Fruit fly (Drosophila melanogaster) whole organism, prepupa: ENCODE results near the gene BtbVII.

Experiments
- Blimp-1 ChIP-seq: fragments of 200-800 bp; sonication (Bioruptor generic); optimal IDR thresholded peaks from 3 replicates; lab custom pipeline; 2017; ENCODE audit warnings: missing biosample characterization, missing genetic modification characterization, mild to moderate bottlenecking, moderate library complexity, missing genetic modification reagents
- CG11294 ChIP-seq: fragments of 200-800 bp; sonication (Bioruptor generic); IDR thresholded peaks from 2 replicates; pipeline ENCODE4 v1.3.6; 2022; ENCODE audit warnings: missing biosample characterization, missing genetic modification characterization
- CG11762 ChIP-seq: fragments of 200-800 bp; sonication (Bioruptor generic); optimal IDR thresholded peaks from 3 replicates; lab custom pipeline; 2016; ENCODE audit warnings: missing biosample characterization, missing genetic modification characterization; ENCODE audit not compliant: insufficient read depth
- CG11902 ChIP-seq: fragments of 200-800 bp; sonication (Bioruptor generic); optimal IDR thresholded peaks from 3 replicates; lab custom pipeline; 2016; ENCODE audit warnings: missing biosample characterization, missing genetic modification characterization
- CG1621 ChIP-seq: fragments of 200-800 bp; sonication (Bioruptor generic); optimal IDR thresholded peaks from 3 replicates; lab custom pipeline; 2018; ENCODE audit warnings: missing biosample characterization, mild to moderate bottlenecking, missing genetic modification characterization
- CG31627 ChIP-seq: fragments of 200-800 bp; sonication (Bioruptor generic); optimal IDR thresholded peaks from 3 replicates; lab custom pipeline; 2016; ENCODE audit warnings: missing biosample characterization, missing genetic modification characterization
- CG32006 ChIP-seq: fragments of 200-800 bp; sonication (Bioruptor generic); optimal IDR thresholded peaks from 3 replicates; lab custom pipeline; 2017; ENCODE audit warnings: missing biosample characterization, mild to moderate bottlenecking, missing genetic modification characterization
- CG34406 ChIP-seq: fragments of 200-800 bp; sonication (Bioruptor generic); optimal IDR thresholded peaks from 3 replicates; lab custom pipeline; 2016; ENCODE audit warnings: missing biosample characterization, missing genetic modification characterization
- CG3919 ChIP-seq: fragments of 200-800 bp; sonication (Bioruptor generic); optimal IDR thresholded peaks from 3 replicates; lab custom pipeline; 2016; ENCODE audit warnings: missing biosample characterization, missing genetic modification characterization
- CG4318 ChIP-seq: fragments of 200-800 bp; sonication (Bioruptor generic); optimal IDR thresholded peaks from 3 replicates; lab custom pipeline; 2017; ENCODE audit warnings: missing biosample characterization, mild to moderate bottlenecking, missing genetic modification characterization
- CG6163 ChIP-seq: fragments of 200-800 bp; sonication (Bioruptor generic); IDR thresholded peaks from 3 replicates; pipeline ENCODE4 v1.3.6; 2022; ENCODE audit warnings: missing biosample characterization, missing genetic modification characterization
- CG6276 ChIP-seq: fragments of 200-800 bp; sonication (Bioruptor generic); optimal IDR thresholded peaks from 2 replicates; lab custom pipeline; 2017; ENCODE audit warnings: missing biosample characterization, mild to moderate bottlenecking, missing genetic modification characterization
- CG6792 ChIP-seq: fragments of 200-800 bp; sonication (Bioruptor generic); optimal IDR thresholded peaks from 3 replicates; lab custom pipeline; 2016; ENCODE audit warnings: missing biosample characterization, missing genetic modification characterization
- CG6854 ChIP-seq: fragments of 200-800 bp; sonication (Bioruptor generic); optimal IDR thresholded peaks from 2 replicates; lab custom pipeline; 2017; ENCODE audit warnings: missing biosample characterization, mild to moderate bottlenecking, missing genetic modification characterization
- CG7368 ChIP-seq: fragments of 200-800 bp; sonication (Bioruptor generic); optimal IDR thresholded peaks from 3 replicates; lab custom pipeline; 2016; ENCODE audit warnings: missing biosample characterization, missing genetic modification characterization
- CG8119 ChIP-seq: fragments of 200-800 bp; sonication (Bioruptor generic); IDR thresholded peaks from 3 replicates; pipeline ENCODE4 v1.3.6; 2022; ENCODE audit warnings: missing biosample characterization, missing genetic modification characterization
- CG8319 ChIP-seq: fragments of 200-800 bp; sonication (Bioruptor generic); optimal IDR thresholded peaks from 3 replicates; lab custom pipeline; 2016; ENCODE audit warnings: missing biosample characterization, missing genetic modification characterization
- CG8632 ChIP-seq: fragments of 200-800 bp; sonication (Bioruptor generic); optimal IDR thresholded peaks from 3 replicates; lab custom pipeline; 2016; ENCODE audit warnings: missing biosample characterization, missing genetic modification characterization
- CG9139 ChIP-seq: fragments of 200-800 bp; sonication (Bioruptor generic); optimal IDR thresholded peaks from 3 replicates; lab custom pipeline; 2017; ENCODE audit warnings: missing biosample characterization, mild to moderate bottlenecking, missing genetic modification characterization
- Eip75B ChIP-seq: fragments of 200-800 bp; sonication (Bioruptor generic); optimal IDR thresholded peaks from 3 replicates; lab custom pipeline; 2016; ENCODE audit warnings: missing biosample characterization, missing genetic modification characterization
- Eip78C ChIP-seq: fragments of 200-800 bp; sonication (Bioruptor generic); peaks from one replicate; lab custom pipeline; 2016; ENCODE audit warnings: missing biosample characterization, missing genetic modification characterization
- Eip93F ChIP-seq: fragments of 200-800 bp; sonication (Bioruptor generic); optimal IDR thresholded peaks from 2 replicates; lab custom pipeline; 2016; ENCODE audit warnings: missing biosample characterization, mild to moderate bottlenecking, missing genetic modification characterization
- Ets21C ChIP-seq: fragments of 200-800 bp; sonication (Bioruptor generic); optimal IDR thresholded peaks from 3 replicates; lab custom pipeline; 2016; ENCODE audit warnings: missing biosample characterization, missing genetic modification characterization
- Ets96B ChIP-seq: fragments of 200-800 bp; optimal IDR thresholded peaks from 2 replicates; lab custom pipeline; 2019; ENCODE audit warnings: missing biosample characterization, mild to moderate bottlenecking, missing genetic modification characterization, moderate library complexity
- Gug ChIP-seq: fragments of 200-800 bp; sonication (Bioruptor generic); IDR thresholded peaks from 2 replicates; pipeline ENCODE4 v1.3.6; 2022; ENCODE audit warnings: missing biosample characterization, missing genetic modification characterization
- Hr38 ChIP-seq: sonication (Bioruptor generic); optimal IDR thresholded peaks from 2 replicates; lab custom pipeline; 2016; ENCODE audit warnings: missing biosample characterization, missing genetic modification characterization
- Hr39 ChIP-seq: fragments of 200-800 bp; sonication (Bioruptor generic); optimal IDR thresholded peaks from 2 replicates; lab custom pipeline; 2016; ENCODE audit warnings: missing biosample characterization, missing genetic modification characterization
- Hr4 ChIP-seq: fragments of 200-800 bp; sonication (Bioruptor generic); optimal IDR thresholded peaks from 3 replicates; lab custom pipeline; 2016; ENCODE audit warnings: missing biosample characterization, missing genetic modification characterization
- Lpt ChIP-seq: fragments of 200-800 bp; sonication (Bioruptor generic); optimal IDR thresholded peaks from 3 replicates; lab custom pipeline; 2016; ENCODE audit warnings: missing biosample characterization, missing genetic modification characterization
- Met ChIP-seq: fragments of 200-800 bp; sonication (Bioruptor generic); optimal IDR thresholded peaks from 3 replicates; lab custom pipeline; 2016; ENCODE audit warnings: missing biosample characterization, missing genetic modification characterization
- Sox102F ChIP-seq: fragments of 200-800 bp; sonication (Bioruptor generic); optimal IDR thresholded peaks from 2 replicates; lab custom pipeline; 2016; ENCODE audit warnings: missing biosample characterization, mild to moderate bottlenecking, missing genetic modification characterization
- Sox14 ChIP-seq: fragments of 200-800 bp; sonication (Bioruptor generic); optimal IDR thresholded peaks from 3 replicates; lab custom pipeline; 2016; ENCODE audit warnings: missing biosample characterization, missing genetic modification characterization
- Sox15 ChIP-seq: fragments of 200-800 bp; sonication (Bioruptor generic); optimal IDR thresholded peaks from 3 replicates; lab custom pipeline; 2016; ENCODE audit warnings: missing biosample characterization, missing genetic modification characterization
- achi ChIP-seq: fragments of 200-800 bp; sonication (Bioruptor generic); optimal IDR thresholded peaks from 3 replicates; lab custom pipeline; 2016; ENCODE audit warnings: missing biosample characterization, missing genetic modification characterization
- cyc ChIP-seq: fragments of 200-800 bp; sonication (Bioruptor generic); optimal IDR thresholded peaks from 3 replicates; lab custom pipeline; 2016; ENCODE audit warnings: missing biosample characterization, missing genetic modification characterization
- dsx ChIP-seq: fragments of 200-800 bp; optimal IDR thresholded peaks from 3 replicates; lab custom pipeline; 2019; ENCODE audit warnings: missing biosample characterization, mild to moderate bottlenecking, missing genetic modification characterization, moderate library complexity; ENCODE audit not compliant: poor library complexity, severe bottlenecking
- eg ChIP-seq: fragments of 200-800 bp; sonication (Bioruptor generic); IDR thresholded peaks from 3 replicates; pipeline ENCODE4 v1.3.6; 2022; ENCODE audit warnings: missing biosample characterization, missing genetic modification characterization
- esn ChIP-seq: fragments of 200-800 bp; sonication (Bioruptor generic); optimal IDR thresholded peaks from 2 replicates; lab custom pipeline; 2016; ENCODE audit warnings: missing biosample characterization, mild to moderate bottlenecking, missing genetic modification characterization, moderate library complexity
- fd59A ChIP-seq: fragments of 200-800 bp; sonication (Bioruptor generic); optimal IDR thresholded peaks from 2 replicates; lab custom pipeline; 2017; ENCODE audit warnings: missing biosample characterization, mild to moderate bottlenecking, missing genetic modification characterization, missing genetic modification reagents
- fd85E ChIP-seq: fragments of 200-800 bp; sonication (Bioruptor generic); optimal IDR thresholded peaks from 3 replicates; lab custom pipeline; 2016; ENCODE audit warnings: missing biosample characterization, missing genetic modification characterization
- fkh ChIP-seq: fragments of 200-800 bp; sonication (Bioruptor generic); optimal IDR thresholded peaks from 3 replicates; lab custom pipeline; 2017; ENCODE audit warnings: missing biosample characterization, mild to moderate bottlenecking, missing genetic modification characterization, moderate library complexity
- lz ChIP-seq: fragments of 200-800 bp; sonication (Bioruptor generic); optimal IDR thresholded peaks from 3 replicates; lab custom pipeline; 2016; ENCODE audit warnings: missing biosample characterization, missing genetic modification characterization
- pdm3 ChIP-seq: fragments of 200-800 bp; sonication (Bioruptor generic); optimal IDR thresholded peaks from 3 replicates; lab custom pipeline; 2016; ENCODE audit warnings: missing biosample characterization, missing genetic modification characterization
- svp ChIP-seq: fragments of 200-800 bp; sonication (Bioruptor generic); peaks from one replicate; lab custom pipeline; 2016; ENCODE audit warnings: missing biosample characterization, missing genetic modification characterization
- topi ChIP-seq: fragments of 200-800 bp; sonication (Bioruptor generic); optimal IDR thresholded peaks from 3 replicates; lab custom pipeline; 2016; ENCODE audit warnings: missing biosample characterization, missing genetic modification characterization
- vri ChIP-seq: fragments of 200-800 bp; sonication (Bioruptor generic); optimal IDR thresholded peaks from 3 replicates; lab custom pipeline; 2016; ENCODE audit warnings: missing biosample characterization, mild to moderate bottlenecking, missing genetic modification characterization

BtbVII gene

DNA sequence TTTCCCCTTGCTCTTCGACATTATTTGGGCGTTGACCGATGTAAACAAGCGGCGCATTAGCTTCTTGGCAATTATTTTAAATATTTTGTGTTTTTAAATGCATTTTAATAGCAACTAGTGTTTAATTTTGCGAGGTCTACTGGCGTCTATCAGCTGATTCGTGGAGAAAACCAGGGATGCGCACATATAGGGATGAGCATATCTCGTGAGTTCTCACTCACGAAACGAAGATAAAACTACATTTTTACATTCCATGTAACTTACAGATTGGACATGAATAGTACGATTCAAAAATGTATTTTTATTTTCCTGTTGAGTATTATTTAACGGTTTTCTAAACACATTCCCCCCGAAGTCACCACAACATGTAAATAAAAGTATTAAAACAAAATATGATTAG, 49.0 kb downstream of the BtbVII start, which contains the start of gene CG14966 (continued):
- no peak for TF ChIP-seq CG4318 (GFP tag; lab: Kevin White, UChicago)
- no peak for TF ChIP-seq Met (GFP tag; lab: Kevin White, UChicago)
- TF ChIP-seq CG6163 (GFP tag; lab: Robert Waterston, UW), result no peak
- no peak for TF ChIP-seq Blimp-1 (GFP tag; lab: Kevin White, UChicago)
- TF ChIP-seq Sox14 (GFP tag; lab: Kevin White, UChicago), result peak; percentile 29
- TF ChIP-seq CG8632 (GFP tag; lab: Kevin White, UChicago), result no peak
- no peak for TF ChIP-seq CG7368 (GFP tag; lab: Kevin White, UChicago)
- TF ChIP-seq CG6276 (GFP tag; lab: Kevin White, UChicago), result no peak
- TF ChIP-seq esn (GFP tag; lab: Kevin White, UChicago), result peak; percentile 45
- TF ChIP-seq Hr38 (GFP tag; lab: Kevin White, UChicago), result no peak
- TF ChIP-seq Gug (GFP tag; lab: Robert Waterston, UW), result no peak
- TF ChIP-seq CG3919 (GFP tag; lab: Kevin White, UChicago), result no peak
- no peak for TF ChIP-seq CG8319 (GFP tag; lab: Kevin White, UChicago)
- TF ChIP-seq CG9139 (GFP tag; lab: Kevin White, UChicago), result no peak
- TF ChIP-seq Hr4 (GFP tag; lab: Kevin White, UChicago), result no peak
- no peak for TF ChIP-seq CG6792 (GFP tag; lab: Kevin White, UChicago)

DNA sequence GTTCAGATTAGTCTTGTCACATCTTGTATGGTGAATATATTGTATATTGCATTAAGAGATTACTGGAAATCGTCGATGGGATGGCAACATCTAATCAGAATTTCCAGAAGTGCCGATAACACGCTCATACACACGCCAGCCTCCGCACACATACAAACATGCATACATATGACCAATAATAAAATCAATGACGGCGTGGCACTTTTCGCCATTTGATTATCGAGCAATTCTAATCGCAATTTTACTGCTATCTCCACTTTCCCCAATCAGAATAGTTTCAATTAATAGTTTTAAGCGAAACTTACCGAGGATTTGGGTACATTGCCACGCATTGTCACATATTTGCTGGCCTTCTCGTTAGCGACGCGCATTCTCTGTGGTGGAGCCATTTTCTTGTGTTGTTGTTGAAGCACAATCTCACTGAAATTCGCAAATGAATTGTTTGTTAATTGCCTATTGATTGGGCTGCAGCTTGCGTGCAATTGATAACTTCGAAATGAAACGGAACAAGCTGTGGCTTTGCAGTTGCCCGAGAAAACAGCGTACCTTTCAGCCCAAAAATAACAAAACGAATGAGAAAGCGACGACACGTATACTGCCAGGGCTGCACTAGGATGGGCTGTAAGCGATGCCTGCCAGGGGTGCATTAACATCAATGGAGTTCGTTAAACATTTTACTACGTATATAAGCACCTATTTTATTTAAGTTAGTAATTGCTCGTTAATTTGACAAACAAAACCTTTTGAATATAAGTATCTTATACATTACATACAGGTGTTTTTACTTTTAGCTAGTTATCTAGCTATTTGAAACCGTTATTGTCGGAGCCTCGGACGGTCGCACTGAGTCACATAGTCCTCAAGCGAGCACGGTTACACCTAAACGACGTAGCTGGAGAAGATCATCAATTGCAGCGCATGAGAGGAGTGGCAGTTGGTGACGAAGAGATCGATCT, 50.3 kb downstream of the BtbVII start, which contains the start of the genes CG32276 and gry:
CG32276 (minus strand) TSS at position 601 of the 956 bp plus-strand sequence.
gry (plus strand) TSS at position 644 of the 956 bp plus-strand sequence.
- TF ChIP-seq Sox14 (GFP tag; lab: Kevin White, UChicago) (no peak), topi (GFP tag; lab: Kevin White, UChicago) (peak; percentile 70), CG6276 (GFP tag; lab: Kevin White, UChicago) (no peak), vri (GFP tag; lab: Kevin White, UChicago) (no peak), fkh (peak; percentile 20), lz (GFP tag; lab: Kevin White, UChicago) (peak; percentile 85), CG31627 (peak; percentile 78), Hr38 (GFP tag; lab: Kevin White, UChicago) (peak; percentile 0), cyc (GFP tag; lab: Kevin White, UChicago) (peak; percentile 81), Eip75B (GFP tag; lab: Kevin White, UChicago) (no peak), Lpt (GFP tag; lab: Kevin White, UChicago) (no peak), CG4318 (GFP tag; lab: Kevin White, UChicago) (no peak), esn (GFP tag; lab: Kevin White, UChicago) (peak; percentile 77), eg (GFP tag; lab: Robert Waterston, UW) (peak; percentile 72), CG6854 (GFP tag; lab: Kevin White, UChicago) (peak; percentile 71), Ets96B (tag; lab: Kevin White, UChicago) (no peak), Gug (GFP tag; lab: Robert Waterston, UW) (0 out of 2 replicates have a peak, but pooled peaks have one; percentile 27), pdm3 (GFP tag; lab: Kevin White, UChicago) (no peak), Eip78C (no peak), Sox15 (peak; percentile 51), achi (GFP tag; lab: Kevin White, UChicago) (peak; percentile 60), Hr4 (GFP tag; lab: Kevin White, UChicago) (no peak), CG8319 (GFP tag; lab: Kevin White, UChicago) (peak; percentile 57), CG11294 (GFP tag; lab: Robert Waterston, UW) (peak; percentile 22; the same call in 1 of the 2 replicates), Ets21C (GFP tag; lab: Kevin White, UChicago) (peak; percentile 77), CG6792 (GFP tag; lab: Kevin White, UChicago) (peak; percentile 78), fd85E (peak; percentile 3), svp (GFP tag; lab: Kevin White, UChicago) (peak; percentile 86), CG1621 (tag; lab: Kevin White, UChicago) (peak; percentile 48), CG11902 (GFP tag; lab: Kevin White, UChicago) (peak; percentile 63), CG34406 (peak; percentile 50), Eip93F (GFP tag; lab: Kevin White, UChicago) (peak; percentile 78), dsx (GFP tag; lab: Kevin White, UChicago) (no peak), CG11762 (peak; percentile 64), fd59A (peak; percentile 11), Sox102F (GFP tag; lab: Kevin White, UChicago) (peak; percentile 75), Blimp-1 (GFP tag; lab: Kevin White, UChicago) (peak; percentile 38), Hr39 (peak; percentile 80), CG32006 (GFP tag; lab: Kevin White, UChicago) (no peak), CG8119 (GFP tag; lab: Robert Waterston, UW) (peak; percentile 32; the same call in 1 of the 3 replicates), CG6163 (GFP tag; lab: Robert Waterston, UW) (peak; percentile 65)
